Worm (Caenorhabditis elegans): ENCODE data around the gene xtr-2.

- TF ChIP-seq snpc-3.4 (tag; optimal IDR thresholded peaks at IDR 0.05) (no peak), sptf-2 (GFP tag; optimal IDR thresholded peaks at IDR 0.05) (no peak), F49E8.2 (tag; optimal IDR thresholded peaks at IDR 0.05; ENCODE audit: insufficient read depth) (no peak), hlh-26 (GFP tag; conservative IDR thresholded peaks at IDR 0.05) (no peak), nfya-2 (GFP tag; IDR thresholded peaks at IDR 0.05) (no peak), ama-1 (optimal IDR thresholded peaks at IDR 0.05) (no peak), ama-1 (GFP tag; optimal IDR thresholded peaks at IDR 0.05) (no peak), attf-3 (GFP tag; conservative IDR thresholded peaks at IDR 0.05) (no peak), snpc-1.3 (tag; optimal IDR thresholded peaks at IDR 0.05; ENCODE audit: insufficient read depth) (no peak), unc-62 (GFP tag; optimal IDR thresholded peaks at IDR 0.05) (no peak), efl-1 (GFP tag; optimal IDR thresholded peaks at IDR 0.05) (no peak), nhr-90 (tag; optimal IDR thresholded peaks at IDR 0.05) (no peak), hmg-20 (GFP tag; IDR thresholded peaks at IDR 0.05) (no peak)
Observed at ce11 chrX:12335808-12336207, 20.4 kb downstream of the xtr-2 start, which contains the start of gene srd-48.

Data from whole organism, young adult.